Worm (Caenorhabditis elegans) whole organism, midembryonic: Measurements from ENCODE around the gene F20B6.4.

ENCODE experiments used
- T22C8.4 ChIP-seq: fragments of 200-800 bp; sonication (Bioruptor generic); IDR thresholded peaks from 2 replicates; pipeline ENCODE4 v1.3.6; 2022; ENCODE audit warnings: missing genetic modification characterization, missing compliant biosample characterization
- flt-1 ChIP-seq: fragments of 200-800 bp; sonication (Bioruptor generic); IDR thresholded peaks from 2 replicates; pipeline ENCODE4 v1.3.6; 2022; ENCODE audit warnings: missing genetic modification characterization, missing compliant biosample characterization
- klf-2 ChIP-seq: fragments of 200-800 bp; sonication (Bioruptor generic); conservative IDR thresholded peaks from 2 replicates; pipeline ENCODE4 v1.3.6; 2022; ENCODE audit warnings: missing genetic modification reagents, missing genetic modification characterization, missing compliant biosample characterization
- med-1 ChIP-seq: sonication (generic microtip); optimal IDR thresholded peaks from 2 replicates; lab custom pipeline; 2017; ENCODE audit warnings: missing genetic modification characterization, mild to moderate bottlenecking, missing compliant biosample characterization, antibody characterized with exemption, missing genetic modification reagents; ENCODE audit not compliant: insufficient read depth
- ref-1 ChIP-seq: fragments of 200-800 bp; sonication (Bioruptor generic); conservative IDR thresholded peaks from 2 replicates; pipeline ENCODE4 v1.3.6; 2022; ENCODE audit warnings: missing genetic modification reagents, missing genetic modification characterization, missing compliant biosample characterization
- tab-1 ChIP-seq: fragments of 200-800 bp; sonication (Bioruptor generic); IDR thresholded peaks from 2 replicates; pipeline ENCODE4 v1.3.6; 2022; ENCODE audit warnings: missing genetic modification characterization, missing compliant biosample characterization
- ztf-23 ChIP-seq: fragments of 200-800 bp; sonication (Bioruptor generic); IDR thresholded peaks from 2 replicates; pipeline ENCODE4 v1.3.6; 2022; ENCODE audit warnings: missing genetic modification reagents, missing genetic modification characterization, missing compliant biosample characterization
- ztf-29 ChIP-seq: fragments of 200-800 bp; sonication (Bioruptor generic); IDR thresholded peaks from 2 replicates; pipeline ENCODE4 v1.3.6; 2022; ENCODE audit warnings: missing genetic modification reagents, missing genetic modification characterization, missing compliant biosample characterization

DNA sequence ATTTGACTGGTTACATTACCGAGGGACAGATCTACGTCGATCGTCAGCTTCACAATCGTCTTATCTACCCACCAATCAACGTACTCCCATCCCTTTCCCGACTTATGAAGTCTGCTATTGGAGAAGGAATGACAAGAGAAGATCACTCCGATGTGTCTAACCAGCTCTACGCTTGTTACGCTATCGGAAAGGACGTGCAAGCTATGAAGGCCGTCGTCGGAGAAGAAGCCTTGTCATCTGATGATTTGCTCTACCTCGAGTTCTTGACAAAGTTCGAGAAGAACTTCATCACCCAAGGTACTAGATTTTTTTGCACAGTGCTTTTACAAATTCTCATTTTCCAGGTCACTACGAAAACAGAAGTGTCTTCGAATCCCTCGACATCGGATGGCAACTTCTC lies 4.1 kb downstream of the F20B6.4 start:
- TF ChIP-seq T22C8.4 (GFP tag; lab: Robert Waterston, UW) (no peak), ref-1 (GFP tag; lab: Robert Waterston, UW) (no peak), med-1 (GFP tag; lab: Kevin White, UChicago) (no peak), ztf-29 (GFP tag; lab: Robert Waterston, UW) (no peak), flt-1 (no peak), ztf-23 (GFP tag; lab: Robert Waterston, UW) (no peak), klf-2 (GFP tag; lab: Robert Waterston, UW) (no peak), tab-1 (GFP tag; lab: Robert Waterston, UW) (no peak)
